Worm (Caenorhabditis elegans) whole organism, L4/young adult: ENCODE measurements around the gene pals-19.

Source experiments
- W03F9.2 ChIP-seq: fragments of 150-350 bp; optimal IDR thresholded peaks from 2 replicates; lab custom pipeline; 2014; ENCODE audit warnings: missing biosample characterization, missing genetic modification characterization
- dao-5 ChIP-seq: sonication (generic microtip); optimal IDR thresholded peaks from 2 replicates; lab custom pipeline; 2016; ENCODE audit warnings: missing genotype, missing genetic modification characterization, moderate library complexity, missing compliant biosample characterization
- him-1 ChIP-seq: sonication (generic microtip); optimal IDR thresholded peaks from 2 replicates; lab custom pipeline; 2016; ENCODE audit warnings: missing genotype, missing genetic modification reagents, missing genetic modification characterization, missing compliant biosample characterization

The pals-19 gene

DNA sequence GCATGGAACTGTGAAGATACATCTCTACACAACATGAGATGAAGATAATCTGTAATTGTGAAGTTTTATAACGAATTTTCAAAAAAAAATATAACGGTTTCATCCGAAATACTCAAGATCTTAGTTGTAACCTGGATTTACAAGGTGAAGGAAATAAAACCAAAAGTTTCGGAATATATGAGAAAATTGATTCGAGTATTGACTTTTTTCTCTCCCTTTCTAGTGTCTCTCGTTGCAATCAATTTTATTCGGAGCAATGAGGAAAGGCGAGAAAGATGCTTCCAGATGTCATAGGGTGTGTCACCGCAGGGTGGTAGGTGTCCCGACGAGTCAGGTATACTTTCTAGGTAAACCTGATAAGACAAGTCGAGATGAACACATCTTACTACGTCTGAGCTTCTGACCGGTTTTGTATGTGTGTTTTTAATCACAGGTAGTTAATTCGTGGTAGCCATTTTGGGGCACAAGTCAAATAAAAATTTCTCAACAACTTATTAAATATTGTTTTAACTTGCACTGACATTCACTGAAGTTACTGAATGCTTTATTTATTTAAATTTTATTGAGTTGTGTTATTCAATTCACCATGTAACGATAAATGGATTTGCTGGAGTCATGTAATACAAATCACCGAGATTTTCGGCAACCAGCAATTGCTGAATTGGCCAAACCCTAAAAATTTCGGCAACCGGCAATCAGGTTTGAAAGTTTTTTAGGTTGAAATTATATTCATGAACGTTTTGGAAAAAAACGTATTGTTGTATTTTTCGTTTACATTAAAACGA, 13.3 kb upstream of the pals-19 start, which contains the start of gene pals-20:
Gene pals-20, minus strand, starts transcription at position 51 of the 785 bp plus-strand sequence.
- TF ChIP-seq dao-5 (tag; lab: Kevin White, UChicago) = no peak
- TF ChIP-seq him-1 (tag; lab: Kevin White, UChicago) = no peak
- TF ChIP-seq W03F9.2 (tag; lab: Kevin White, UChicago) = no peak

DNA sequence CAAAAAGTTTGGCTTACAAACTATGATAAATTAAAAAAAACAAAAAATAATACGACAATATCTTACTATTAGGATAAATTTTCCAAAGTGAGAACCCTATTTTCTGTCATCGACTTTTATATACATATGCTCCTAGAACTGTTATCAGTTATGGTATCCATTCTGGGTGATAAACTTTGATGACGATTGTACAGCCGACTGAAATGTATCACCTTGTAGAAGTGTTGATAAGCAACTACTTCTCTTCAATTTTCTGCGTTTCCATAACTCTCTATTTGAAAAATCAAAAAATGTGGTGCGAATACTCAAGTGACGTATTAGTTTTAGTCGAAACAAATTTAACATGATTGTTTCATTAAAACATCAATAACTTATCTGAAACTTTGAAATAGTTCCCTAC, 11.8 kb upstream of the pals-19 start:
- TF ChIP-seq him-1 (tag; lab: Kevin White, UChicago) (no peak), dao-5 (tag; lab: Kevin White, UChicago) (no peak), W03F9.2 (tag; lab: Kevin White, UChicago) (no peak)

DNA sequence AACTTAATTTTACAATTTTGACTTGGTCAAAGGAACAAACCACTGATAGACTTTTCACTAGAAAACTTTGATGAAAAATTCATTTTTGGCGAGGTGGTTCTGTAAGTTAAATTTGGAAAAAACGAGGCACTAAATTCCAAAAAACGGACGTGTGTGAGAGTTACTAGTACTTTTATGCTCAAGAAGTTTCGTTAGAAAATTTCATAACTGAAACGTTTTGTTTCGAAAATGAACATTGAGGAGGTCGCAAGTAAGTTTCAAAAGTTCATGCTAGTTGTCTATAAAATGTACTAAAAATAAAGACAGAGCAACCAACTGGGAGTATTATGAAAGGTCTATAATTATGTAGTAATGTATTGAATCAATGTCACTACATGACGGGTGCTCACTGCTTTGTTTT, 10.0 kb upstream of the pals-19 start, which contains the start of gene pals-17:
Gene pals-17, minus strand, starts transcription at position 101 of the 400 bp plus-strand sequence.
- TF ChIP-seq dao-5 (tag; lab: Kevin White, UChicago) (no peak), W03F9.2 (tag; lab: Kevin White, UChicago) (no peak), him-1 (tag; lab: Kevin White, UChicago) (no peak)

DNA sequence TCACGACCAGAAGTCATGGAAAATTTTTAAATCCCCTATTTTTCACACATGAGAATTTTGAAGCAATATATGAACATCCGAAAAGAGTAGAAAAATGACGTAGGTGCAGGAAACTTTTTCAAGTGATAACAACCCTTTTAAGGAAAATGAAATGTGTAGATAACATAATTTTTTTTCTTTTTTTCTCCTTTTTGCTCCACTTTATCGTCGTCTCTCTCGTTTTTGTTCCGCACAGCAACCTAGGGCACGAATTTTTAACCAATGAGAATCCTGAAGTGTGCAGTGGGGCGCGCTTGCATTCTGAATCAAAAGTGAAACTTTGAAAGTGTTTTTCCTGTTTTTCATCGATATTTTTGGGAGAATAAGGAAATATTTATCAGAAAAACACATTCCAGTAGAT, 9.0 kb upstream of the pals-19 start:
- TF ChIP-seq W03F9.2 (tag; lab: Kevin White, UChicago) (no peak), dao-5 (tag; lab: Kevin White, UChicago) (no peak), him-1 (tag; lab: Kevin White, UChicago) (no peak)

DNA sequence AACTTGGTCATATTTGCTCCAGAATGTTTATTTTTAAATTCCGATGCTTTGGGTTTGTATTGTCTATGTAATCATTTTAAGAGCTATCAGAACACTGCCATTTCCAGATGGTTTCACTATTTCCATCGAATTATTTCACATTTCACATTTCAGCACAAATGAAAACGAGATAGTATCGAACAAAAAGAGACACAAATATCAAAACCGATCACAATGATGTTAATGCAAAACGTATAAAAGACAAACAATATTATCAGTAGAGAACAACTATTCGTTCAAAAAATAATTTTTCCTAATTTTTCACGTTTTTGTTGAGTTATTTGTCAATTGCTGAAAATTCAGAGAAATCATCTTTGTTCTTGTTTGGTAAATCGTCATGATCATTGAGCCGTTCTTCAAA, 6.4 kb upstream of the pals-19 start:
- TF ChIP-seq dao-5 (tag; lab: Kevin White, UChicago) (no peak), W03F9.2 (tag; lab: Kevin White, UChicago) (no peak), him-1 (tag; lab: Kevin White, UChicago) (no peak)

DNA sequence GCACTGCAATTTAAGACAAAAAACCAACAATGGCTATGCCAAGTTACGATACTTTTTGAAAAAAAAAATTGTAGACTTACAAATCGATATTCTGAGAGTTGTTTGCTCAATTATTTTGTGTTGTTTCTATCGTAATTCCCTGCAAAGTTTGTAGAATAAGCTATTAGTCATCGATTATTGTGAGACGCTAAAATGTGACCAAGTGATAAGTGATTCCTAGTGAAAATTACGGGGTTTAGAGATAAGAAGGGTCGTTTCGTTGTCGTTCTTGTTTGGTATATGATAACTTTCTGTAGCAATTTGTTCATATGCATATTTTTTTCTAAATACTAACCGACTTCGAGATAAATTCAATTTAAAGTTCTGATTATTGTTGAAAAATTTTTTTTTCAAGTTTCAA, 3.6 kb upstream of the pals-19 start:
- TF ChIP-seq W03F9.2 (tag; lab: Kevin White, UChicago) (no peak), him-1 (tag; lab: Kevin White, UChicago) (no peak), dao-5 (tag; lab: Kevin White, UChicago) (no peak)

DNA sequence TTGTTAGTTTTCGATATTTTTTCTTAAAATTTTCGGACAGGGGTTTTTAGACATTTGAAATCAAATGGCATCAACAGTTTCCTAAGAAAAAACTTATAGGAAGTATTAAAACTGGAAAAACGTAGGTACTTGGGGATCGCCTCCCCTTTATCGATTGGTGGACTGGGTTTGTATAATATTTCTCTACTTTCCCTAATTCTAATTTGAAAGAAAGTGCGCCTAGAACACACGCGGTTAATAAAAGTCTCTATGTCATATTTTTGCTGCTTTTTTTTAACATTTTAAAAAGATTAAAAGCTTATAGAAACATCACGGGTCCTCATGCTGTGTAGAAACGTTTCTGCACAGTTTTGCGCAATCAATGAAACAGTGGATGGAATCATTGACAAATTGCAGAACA, 2.1 kb upstream of the pals-19 start, which contains the start of gene pals-16:
Gene pals-16, plus strand, starts transcription at position 301 of the 400 bp plus-strand sequence.
- no peak for TF ChIP-seq dao-5 (tag; lab: Kevin White, UChicago)
- TF ChIP-seq W03F9.2 (tag; lab: Kevin White, UChicago) = no peak
- no peak for TF ChIP-seq him-1 (tag; lab: Kevin White, UChicago)

DNA sequence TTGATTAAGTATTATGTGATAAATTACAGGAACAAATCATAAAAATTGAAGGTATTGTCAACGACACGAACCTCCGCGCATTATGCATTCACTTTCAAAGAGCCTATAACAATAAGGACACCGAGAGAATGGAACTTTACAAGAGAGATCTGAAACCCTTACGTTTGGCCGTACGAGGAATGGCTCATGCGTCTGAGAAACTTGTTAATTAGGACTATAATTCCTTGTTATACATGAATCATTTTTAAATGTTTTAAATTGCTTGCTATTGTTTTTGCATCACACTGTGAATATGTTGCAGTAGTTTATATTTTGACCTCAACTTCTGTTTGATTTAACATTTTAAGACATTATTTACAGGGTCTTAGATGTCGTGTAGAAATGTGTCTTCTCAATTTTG, 1.4 kb downstream of the pals-19 start, which contains the start of gene pals-18:
Gene pals-18, plus strand, starts transcription at position 301 of the 400 bp plus-strand sequence.
- TF ChIP-seq him-1 (tag; lab: Kevin White, UChicago) (no peak), W03F9.2 (tag; lab: Kevin White, UChicago) (no peak), dao-5 (tag; lab: Kevin White, UChicago) (no peak)

DNA sequence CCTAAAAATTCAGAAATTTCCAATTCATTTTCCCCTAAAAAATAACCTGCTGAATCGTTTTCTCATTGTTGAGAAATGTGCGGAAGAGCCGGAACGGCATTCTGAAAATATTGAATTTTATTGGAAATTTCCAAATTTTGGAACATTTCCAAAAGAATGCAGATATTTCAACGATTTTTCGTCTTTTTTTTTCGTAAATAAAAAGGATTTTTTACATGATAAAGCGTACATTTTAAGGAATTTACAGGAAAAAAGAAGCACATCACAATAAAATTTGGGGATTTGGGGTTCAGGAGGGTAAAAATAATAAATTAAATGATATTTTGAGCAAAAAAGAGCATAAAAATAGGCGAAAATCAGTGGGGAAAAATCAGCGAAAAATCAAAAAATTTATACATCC, 7.4 kb downstream of the pals-19 start, which contains the start of gene Y82E9BR.22:
Gene Y82E9BR.22, minus strand, starts transcription at position 101 of the 400 bp plus-strand sequence.
- no peak for TF ChIP-seq W03F9.2 (tag; lab: Kevin White, UChicago)
- no peak for TF ChIP-seq him-1 (tag; lab: Kevin White, UChicago)
- TF ChIP-seq dao-5 (tag; lab: Kevin White, UChicago) = no peak

DNA sequence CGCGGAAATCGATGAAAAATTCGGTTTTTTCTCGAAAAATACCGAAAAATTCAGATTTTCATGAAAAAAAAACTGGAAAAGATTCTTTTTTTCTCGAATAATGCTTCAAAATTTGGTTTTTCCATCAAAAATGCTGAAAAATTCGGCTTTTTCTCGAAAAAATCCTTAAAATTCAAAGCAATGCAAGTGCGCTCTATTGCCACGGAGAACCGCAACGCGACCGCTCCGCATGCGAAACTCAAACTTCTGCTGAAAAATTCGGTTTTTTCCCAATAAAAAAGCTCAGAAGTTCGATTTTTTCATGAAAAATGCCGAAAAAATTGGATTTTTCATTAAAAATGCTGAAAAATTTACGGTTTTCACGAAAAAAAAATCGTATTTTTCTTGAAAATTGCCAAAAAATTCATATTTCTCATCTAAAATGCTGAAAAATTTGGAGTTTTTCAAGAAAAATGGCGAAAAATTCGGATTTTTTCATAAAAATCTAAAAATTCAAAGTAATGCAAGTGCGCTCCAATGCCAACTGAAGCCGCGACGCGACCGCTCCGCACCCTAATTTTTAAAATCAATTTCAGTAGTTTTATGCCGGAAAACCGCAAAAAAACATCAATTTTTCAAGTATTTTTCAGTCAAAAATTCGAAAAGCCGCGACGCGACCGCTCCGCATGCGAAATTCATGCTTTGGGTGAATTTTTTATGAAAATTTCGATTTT, 11.5 kb downstream of the pals-19 start:
- TF ChIP-seq W03F9.2 (tag; lab: Kevin White, UChicago) (no peak), dao-5 (tag; lab: Kevin White, UChicago) (no peak), him-1 (tag; lab: Kevin White, UChicago) (no peak)

DNA sequence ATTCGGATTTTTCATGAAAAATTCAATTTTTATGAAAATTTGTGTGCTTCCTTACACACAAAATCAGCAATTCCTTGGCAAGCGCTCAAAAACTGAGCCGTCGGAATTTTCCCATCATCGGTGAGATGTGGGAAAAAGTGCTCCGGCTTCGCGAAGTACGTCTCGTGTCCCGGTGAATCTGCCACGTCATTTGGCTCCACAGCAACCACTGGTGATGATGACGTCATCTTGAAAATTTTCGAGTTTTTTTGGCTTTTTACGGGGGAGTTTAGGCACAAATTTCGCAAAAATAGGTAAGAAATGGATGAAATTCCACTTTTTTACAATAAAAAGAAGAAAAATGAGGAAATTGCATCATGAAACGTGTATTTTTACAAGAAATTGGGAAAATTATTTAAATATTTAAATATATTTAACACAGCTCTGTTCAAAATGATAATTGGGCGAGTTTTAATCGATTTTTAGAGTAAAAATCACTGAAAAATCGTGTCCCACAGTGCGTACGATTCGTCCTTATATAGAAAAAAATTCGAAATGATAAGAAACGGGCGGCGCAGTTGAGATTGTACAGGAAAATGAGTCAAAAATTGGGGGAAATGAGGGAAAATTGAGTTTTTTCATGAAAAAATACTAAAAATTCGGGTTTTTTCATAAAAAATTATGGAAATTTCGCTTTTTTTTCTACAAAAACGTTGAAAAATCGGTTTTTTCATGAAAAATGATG, 12.3 kb downstream of the pals-19 start, which contains the start of gene Y82E9BR.14:
Gene Y82E9BR.14, minus strand, starts transcription at position 227 of the 724 bp plus-strand sequence.
- no peak for TF ChIP-seq him-1 (tag; lab: Kevin White, UChicago)
- TF ChIP-seq W03F9.2 (tag; lab: Kevin White, UChicago) = no peak
- TF ChIP-seq dao-5 (tag; lab: Kevin White, UChicago) = no peak

DNA sequence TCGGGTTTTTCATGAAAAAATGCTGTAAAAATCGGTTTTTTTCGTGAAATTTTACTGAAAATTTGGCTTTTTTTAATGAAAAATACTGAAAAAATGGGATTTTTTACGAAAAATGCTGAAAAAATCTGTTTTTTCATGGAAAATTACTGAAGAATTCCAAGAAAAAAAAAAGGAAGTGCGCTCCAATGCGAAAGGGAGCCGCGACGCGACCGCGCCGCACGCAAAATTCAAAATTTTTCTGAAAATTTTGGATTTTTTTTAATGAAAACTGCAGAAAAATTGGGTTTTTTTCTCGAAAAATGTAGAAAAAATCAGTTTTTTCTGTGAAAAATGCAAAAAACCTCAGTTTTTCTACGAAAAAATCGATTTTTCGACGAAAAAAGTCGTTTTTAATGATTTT, 14.8 kb downstream of the pals-19 start:
- no peak for TF ChIP-seq him-1 (tag; lab: Kevin White, UChicago)
- TF ChIP-seq dao-5 (tag; lab: Kevin White, UChicago) = no peak
- no peak for TF ChIP-seq W03F9.2 (tag; lab: Kevin White, UChicago)
